Worm (Caenorhabditis elegans) whole organism, late embryonic: ENCODE data around the gene fbxc-22.

Experiments used
- F13H6.1 ChIP-seq: sonication (generic microtip); optimal IDR thresholded peaks from 2 replicates; lab custom pipeline; 2016; ENCODE audit warnings: missing genetic modification characterization, missing compliant biosample characterization
- Y22D7AL.16 ChIP-seq: sonication (generic microtip); optimal IDR thresholded peaks from 2 replicates; lab custom pipeline; 2016; ENCODE audit warnings: missing genetic modification characterization, missing compliant biosample characterization
- ahr-1 ChIP-seq: sonication (generic microtip); optimal IDR thresholded peaks from 2 replicates; lab custom pipeline; 2016; ENCODE audit warnings: missing genetic modification characterization, missing compliant biosample characterization
- ceh-14 ChIP-seq: sonication (generic microtip); optimal IDR thresholded peaks from 2 replicates; lab custom pipeline; 2016; ENCODE audit warnings: missing genotype, missing genetic modification characterization, missing compliant biosample characterization
- ceh-18 ChIP-seq: sonication (generic microtip); optimal IDR thresholded peaks from 2 replicates; lab custom pipeline; 2016; ENCODE audit warnings: missing genetic modification characterization, missing compliant biosample characterization
- ceh-19 ChIP-seq: fragments of 200-800 bp; sonication (Bioruptor generic); optimal IDR thresholded peaks from 2 replicates; lab custom pipeline; 2018; ENCODE audit warnings: mild to moderate bottlenecking, missing genetic modification characterization, missing compliant biosample characterization
- ceh-2 ChIP-seq: sonication (generic microtip); optimal IDR thresholded peaks from 2 replicates; lab custom pipeline; 2016; ENCODE audit warnings: missing genotype, missing genetic modification characterization, missing compliant biosample characterization
- ceh-22 ChIP-seq: sonication (generic microtip); optimal IDR thresholded peaks from 2 replicates; lab custom pipeline; 2017; ENCODE audit warnings: missing biosample characterization, missing genetic modification characterization
- ceh-6 ChIP-seq: fragments of 200-800 bp; sonication (Bioruptor generic); optimal IDR thresholded peaks from 2 replicates; lab custom pipeline; 2018; ENCODE audit warnings: mild to moderate bottlenecking, missing genetic modification characterization, missing compliant biosample characterization
- ceh-9 ChIP-seq: sonication (generic microtip); optimal IDR thresholded peaks from 2 replicates; lab custom pipeline; 2016; ENCODE audit warnings: mild to moderate bottlenecking, missing genetic modification characterization, inconsistent platforms, missing compliant biosample characterization
- che-1 ChIP-seq: sonication (generic microtip); optimal IDR thresholded peaks from 2 replicates; lab custom pipeline; 2016; ENCODE audit warnings: mild to moderate bottlenecking, missing genetic modification characterization, missing compliant biosample characterization
- dmd-4 ChIP-seq: sonication (generic microtip); optimal IDR thresholded peaks from 2 replicates; lab custom pipeline; 2016; ENCODE audit warnings: borderline replicate concordance, missing genetic modification characterization, missing compliant biosample characterization
- elt-2 ChIP-seq: sonication (generic microtip); optimal IDR thresholded peaks from 2 replicates; lab custom pipeline; 2016; ENCODE audit warnings: missing genetic modification reagents, missing genetic modification characterization, missing compliant biosample characterization
- fax-1 ChIP-seq: sonication (generic microtip); optimal IDR thresholded peaks from 2 replicates; lab custom pipeline; 2016; ENCODE audit warnings: missing genotype, missing genetic modification characterization, missing compliant biosample characterization
- fkh-10 ChIP-seq: fragments of 150-350 bp; optimal IDR thresholded peaks from 2 replicates; lab custom pipeline; 2014; ENCODE audit warnings: missing biosample characterization, missing genetic modification reagents, missing genetic modification characterization
- hlh-13 ChIP-seq: fragments of 200-800 bp; sonication (Bioruptor generic); optimal IDR thresholded peaks from 2 replicates; lab custom pipeline; 2018; ENCODE audit warnings: mild to moderate bottlenecking, missing genetic modification characterization, missing compliant biosample characterization
- lim-6 ChIP-seq: sonication (generic microtip); optimal IDR thresholded peaks from 2 replicates; lab custom pipeline; 2016; ENCODE audit warnings: missing genetic modification characterization, missing compliant biosample characterization
- mec-3 ChIP-seq: sonication (generic microtip); optimal IDR thresholded peaks from 2 replicates; lab custom pipeline; 2016; ENCODE audit warnings: borderline replicate concordance, missing genetic modification characterization, missing compliant biosample characterization
- nfya-1 ChIP-seq: sonication (generic microtip); optimal IDR thresholded peaks from 2 replicates; lab custom pipeline; 2017; ENCODE audit warnings: missing genetic modification characterization, mild to moderate bottlenecking, missing compliant biosample characterization, antibody characterized with exemption, moderate library complexity
- nhr-232 ChIP-seq: sonication (generic microtip); optimal IDR thresholded peaks from 2 replicates; lab custom pipeline; 2016; ENCODE audit warnings: missing genetic modification characterization, missing compliant biosample characterization
- odd-2 ChIP-seq: sonication (generic microtip); optimal IDR thresholded peaks from 2 replicates; lab custom pipeline; 2017; ENCODE audit warnings: antibody characterized with exemption, mild to moderate bottlenecking, missing genetic modification characterization, missing compliant biosample characterization
- pag-3 ChIP-seq: sonication (generic microtip); optimal IDR thresholded peaks from 2 replicates; lab custom pipeline; 2016; ENCODE audit warnings: missing compliant biosample characterization, missing genetic modification characterization, borderline replicate concordance
- pqm-1 ChIP-seq: sonication (generic microtip); optimal IDR thresholded peaks from 2 replicates; lab custom pipeline; 2016; ENCODE audit warnings: missing genetic modification characterization, missing compliant biosample characterization
- pros-1 ChIP-seq: fragments of 150-350 bp; optimal IDR thresholded peaks from 2 replicates; lab custom pipeline; 2014; ENCODE audit warnings: missing biosample characterization, missing genetic modification reagents, missing genetic modification characterization
- rnt-1 ChIP-seq: sonication (generic microtip); optimal IDR thresholded peaks from 2 replicates; lab custom pipeline; 2016; ENCODE audit warnings: missing genetic modification characterization, missing compliant biosample characterization
- unc-3 ChIP-seq, 2 experiments: fragments of 200-800 bp in 1 of 2; sonication (Bioruptor generic) in 1 of 2; sonication (generic microtip) in 1 of 2; conservative IDR thresholded peaks in 1 of 2; optimal IDR thresholded peaks in 1 of 2; 2 replicates each; pipeline versions ENCODE4 v1.3.6 to Lab custom; 2016 to 2022; ENCODE audit warnings: missing compliant biosample characterization in 2 of 2, missing genetic modification characterization in 2 of 2, missing genetic modification reagents in 1 of 2
- unc-86 ChIP-seq: sonication (generic microtip); optimal IDR thresholded peaks from 2 replicates; lab custom pipeline; 2016; ENCODE audit warnings: missing genetic modification characterization, missing compliant biosample characterization

The fbxc-22 gene

DNA sequence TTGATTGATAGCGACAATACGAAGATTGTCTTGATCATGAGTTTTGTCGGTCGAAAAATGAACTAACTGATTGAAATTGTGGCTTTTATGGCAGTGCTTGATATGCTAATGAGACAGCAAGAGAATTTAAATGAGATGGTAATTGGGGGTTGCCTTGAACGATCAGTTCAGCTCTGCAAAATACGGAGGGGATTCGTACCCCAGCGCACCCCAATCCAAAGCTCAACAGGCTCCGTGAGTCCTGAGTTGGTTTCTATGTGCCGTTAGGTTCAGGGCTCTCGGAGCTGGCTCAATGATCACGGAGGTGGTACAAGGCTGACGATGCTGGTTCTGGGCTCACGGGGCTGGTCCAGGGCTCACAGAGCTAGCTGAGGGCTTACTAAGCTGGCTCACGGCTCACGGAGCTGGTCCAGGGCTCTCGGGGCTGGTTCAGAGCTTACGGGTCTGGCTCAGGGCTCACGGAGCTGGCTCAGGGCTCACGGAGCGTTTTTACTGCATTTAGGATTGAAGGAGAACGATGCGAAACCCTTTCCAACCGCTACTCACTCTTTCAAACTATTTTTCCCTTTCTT is 46.0 kb downstream of the fbxc-22 start, which contains the start of gene ZC204.6:
TSS of gene ZC204.6 (minus strand) at position 51 of the 572 bp plus-strand sequence.
- no peak for TF ChIP-seq hlh-13 (GFP tag; lab: Kevin White, UChicago)
- no peak for TF ChIP-seq ceh-19 (GFP tag; lab: Kevin White, UChicago)
- TF ChIP-seq ceh-14 (tag; lab: Kevin White, UChicago) = no peak
- no peak for TF ChIP-seq dmd-4 (tag; lab: Kevin White, UChicago)
- TF ChIP-seq Y22D7AL.16 (tag; lab: Kevin White, UChicago) = no peak
- TF ChIP-seq odd-2 = no peak
- TF ChIP-seq ceh-2 (tag; lab: Kevin White, UChicago) = no peak
- no peak for TF ChIP-seq fkh-10 (GFP tag; lab: Kevin White, UChicago)
- no peak for TF ChIP-seq rnt-1 (tag; lab: Kevin White, UChicago)
- TF ChIP-seq unc-3 (GFP tag; conservative IDR thresholded peaks at IDR 0.05; lab: Robert Waterston, UW) = no peak
- TF ChIP-seq unc-3 (tag; optimal IDR thresholded peaks at IDR 0.05; lab: Kevin White, UChicago) = no peak
- no peak for TF ChIP-seq ahr-1 (tag; lab: Kevin White, UChicago)
- TF ChIP-seq pros-1 (tag; lab: Kevin White, UChicago) = no peak
- TF ChIP-seq fax-1 (tag; lab: Kevin White, UChicago) = no peak
- no peak for TF ChIP-seq nfya-1
- no peak for TF ChIP-seq lim-6
- TF ChIP-seq nhr-232 (tag; lab: Kevin White, UChicago) = no peak
- TF ChIP-seq pag-3 (tag; lab: Kevin White, UChicago) = no peak
- TF ChIP-seq elt-2 (tag; lab: Kevin White, UChicago) = no peak

DNA sequence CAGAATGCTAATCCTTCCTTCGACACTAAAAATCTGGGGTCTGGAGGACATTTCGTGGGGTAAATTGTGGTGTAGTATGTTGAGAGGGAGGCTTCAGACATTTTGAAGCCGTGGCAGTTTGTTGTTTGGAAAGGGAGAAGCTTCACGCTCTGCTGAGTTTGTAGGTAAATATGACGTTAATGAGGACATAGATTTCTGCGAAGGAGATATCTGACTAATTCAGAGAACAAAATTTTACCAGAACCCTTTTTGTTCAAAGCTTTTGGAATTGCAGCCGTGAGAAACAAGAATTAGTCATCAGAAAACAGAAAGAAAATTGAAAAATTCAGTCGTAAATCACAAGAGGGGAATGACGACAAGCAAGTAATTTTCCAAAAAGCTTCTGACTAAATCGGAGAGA is 50.4 kb downstream of the fbxc-22 start, which contains the start of gene srh-72:
TSS of gene srh-72 (minus strand) at position 101 of the 400 bp plus-strand sequence.
- no peak for TF ChIP-seq pqm-1 (tag; lab: Kevin White, UChicago)
- no peak for TF ChIP-seq fax-1 (tag; lab: Kevin White, UChicago)
- TF ChIP-seq Y22D7AL.16 (tag; lab: Kevin White, UChicago) = no peak
- TF ChIP-seq ceh-18 = no peak
- no peak for TF ChIP-seq ceh-6 (GFP tag; lab: Kevin White, UChicago)
- no peak for TF ChIP-seq unc-86 (tag; lab: Kevin White, UChicago)
- TF ChIP-seq ceh-9 (tag; lab: Kevin White, UChicago) = no peak
- TF ChIP-seq fkh-10 (GFP tag; lab: Kevin White, UChicago) = no peak
- no peak for TF ChIP-seq F13H6.1 (tag; lab: Kevin White, UChicago)
- no peak for TF ChIP-seq mec-3 (tag; lab: Kevin White, UChicago)
- TF ChIP-seq lim-6 = no peak
- no peak for TF ChIP-seq elt-2 (tag; lab: Kevin White, UChicago)
- TF ChIP-seq pag-3 (tag; lab: Kevin White, UChicago) = no peak
- TF ChIP-seq ceh-22 = no peak
- no peak for TF ChIP-seq che-1 (tag; lab: Kevin White, UChicago)
